Worm (Caenorhabditis elegans) whole organism, young adult: ENCODE measurements around the gene rga-3.

ENCODE experiments used
- D2030.7 ChIP-seq: fragments of 200-800 bp; sonication (Bioruptor generic); IDR thresholded peaks from 2 replicates; pipeline ENCODE4 v1.3.6; 2022; ENCODE audit warnings: missing genetic modification reagents, missing genetic modification characterization, missing compliant biosample characterization
- F55B11.4 ChIP-seq: sonication (generic microtip); optimal IDR thresholded peaks from 2 replicates; lab custom pipeline; 2016; ENCODE audit warnings: missing compliant biosample characterization, missing genetic modification characterization, borderline replicate concordance; ENCODE audit not compliant: insufficient read depth
- unc-62 ChIP-seq: fragments of 150-350 bp; optimal IDR thresholded peaks from 2 replicates; lab custom pipeline; 2014; ENCODE audit warnings: missing biosample characterization, missing genetic modification reagents, missing genetic modification characterization

DNA sequence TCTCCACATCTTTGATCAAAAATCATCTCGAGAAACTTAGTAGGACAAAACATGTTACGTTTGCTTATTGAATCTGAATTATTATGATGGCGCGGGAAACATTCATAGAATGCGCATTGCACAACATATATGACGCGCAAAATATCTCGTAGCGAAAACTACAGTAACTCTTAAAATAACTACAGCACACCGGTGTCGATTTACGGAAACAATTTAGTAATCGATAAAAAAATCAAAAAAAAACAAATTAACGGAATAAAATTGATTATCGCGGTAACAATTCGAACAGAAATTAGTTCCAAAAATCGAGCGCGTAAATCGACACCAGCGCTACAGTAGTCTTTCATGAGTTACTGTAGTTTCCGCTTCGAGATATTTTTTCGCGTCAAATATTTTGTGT, 4.4 kb downstream of the rga-3 start:
- TF ChIP-seq F55B11.4: no peak
- TF ChIP-seq D2030.7 (GFP tag; lab: Robert Waterston, UW): no peak; the same call in 1 of the 2 replicates
- TF ChIP-seq unc-62 (GFP tag; lab: Kevin White, UChicago): no peak
